Fruit fly (Drosophila melanogaster) whole organism, embryonic: ENCODE data around the gene CG10298.
A peak's percentile ranks its signal among the peaks of the same experiment; 100 is the strongest.

Experiments used
- Abd-B ChIP-seq: fragments of 200-800 bp; sonication (Bioruptor generic); optimal IDR thresholded peaks from 2 replicates; lab custom pipeline; 2018; ENCODE audit warnings: missing biosample characterization, mild to moderate bottlenecking, missing genetic modification characterization, moderate library complexity
- Asciz ChIP-seq: fragments of 200-800 bp; sonication (Bioruptor generic); optimal IDR thresholded peaks from 2 replicates; lab custom pipeline; 2017; ENCODE audit warnings: missing biosample characterization, mild to moderate bottlenecking, missing genetic modification characterization, missing genetic modification reagents
- Blimp-1 ChIP-seq: fragments of 200-800 bp; sonication (Bioruptor generic); optimal IDR thresholded peaks from 3 replicates; lab custom pipeline; 2018; ENCODE audit warnings: missing biosample characterization, missing genetic modification characterization, mild to moderate bottlenecking, moderate library complexity, missing genetic modification reagents
- Bteb2 ChIP-seq: fragments of 200-800 bp; sonication (Bioruptor generic); optimal IDR thresholded peaks from 2 replicates; lab custom pipeline; 2016; ENCODE audit warnings: missing biosample characterization, missing genetic modification characterization
- CG10654 ChIP-seq: fragments of 200-800 bp; sonication (Bioruptor generic); optimal IDR thresholded peaks from 2 replicates; lab custom pipeline; 2016; ENCODE audit warnings: missing biosample characterization, missing genetic modification characterization
- CG1602 ChIP-seq: fragments of 200-800 bp; sonication (Bioruptor generic); optimal IDR thresholded peaks from 3 replicates; lab custom pipeline; 2016; ENCODE audit warnings: missing biosample characterization, missing genetic modification characterization
- CG17359 ChIP-seq: fragments of 200-800 bp; sonication (Bioruptor generic); optimal IDR thresholded peaks from 3 replicates; lab custom pipeline; 2018; ENCODE audit warnings: missing biosample characterization, mild to moderate bottlenecking, missing genetic modification characterization, moderate library complexity
- CG17829 ChIP-seq: fragments of 200-800 bp; optimal IDR thresholded peaks from 2 replicates; lab custom pipeline; 2019; ENCODE audit warnings: missing biosample characterization, mild to moderate bottlenecking, missing genetic modification characterization, moderate library complexity
- CG2199 ChIP-seq: fragments of 200-800 bp; sonication (Bioruptor generic); IDR thresholded peaks from 3 replicates; pipeline ENCODE4 v1.3.6; 2022; ENCODE audit warnings: missing biosample characterization, missing genetic modification characterization
- CG2678 ChIP-seq: fragments of 200-800 bp; sonication (Bioruptor generic); optimal IDR thresholded peaks from 3 replicates; lab custom pipeline; 2019; ENCODE audit warnings: missing biosample characterization, mild to moderate bottlenecking, missing genetic modification characterization, moderate library complexity
- CG2712 ChIP-seq: fragments of 200-800 bp; optimal IDR thresholded peaks from 3 replicates; lab custom pipeline; 2019; ENCODE audit warnings: missing biosample characterization, mild to moderate bottlenecking, missing genetic modification characterization, moderate library complexity
- CG43689 ChIP-seq: fragments of 200-800 bp; sonication (Bioruptor generic); IDR thresholded peaks from 2 replicates; pipeline ENCODE4 v1.3.6; 2022; ENCODE audit warnings: missing biosample characterization, missing genetic modification characterization
- CG4820 ChIP-seq: fragments of 200-800 bp; sonication (Bioruptor generic); optimal IDR thresholded peaks from 3 replicates; lab custom pipeline; 2016; ENCODE audit warnings: missing biosample characterization, missing genetic modification characterization
- CG5180 ChIP-seq: fragments of 200-800 bp; sonication (Bioruptor generic); optimal IDR thresholded peaks from 3 replicates; lab custom pipeline; 2017; ENCODE audit warnings: missing biosample characterization, missing genetic modification characterization, mild to moderate bottlenecking, moderate library complexity, missing genetic modification reagents
- CG5245 ChIP-seq: fragments of 200-800 bp; sonication (Bioruptor generic); optimal IDR thresholded peaks from 3 replicates; lab custom pipeline; 2016; ENCODE audit warnings: missing biosample characterization, missing genetic modification characterization
- CG6689 ChIP-seq: fragments of 200-800 bp; sonication (Bioruptor generic); IDR thresholded peaks from 2 replicates; pipeline ENCODE4 v1.3.6; 2022; ENCODE audit warnings: missing biosample characterization, missing genetic modification characterization
- CG7963 ChIP-seq: fragments of 200-800 bp; sonication (Bioruptor generic); IDR thresholded peaks from 3 replicates; pipeline ENCODE4 v1.3.6; 2022; ENCODE audit warnings: missing biosample characterization, missing genetic modification characterization; ENCODE audit not compliant: partially characterized antibody
- CG9215 ChIP-seq: fragments of 200-800 bp; sonication (Bioruptor generic); IDR thresholded peaks from 2 replicates; pipeline ENCODE4 v1.3.6; 2022; ENCODE audit warnings: missing biosample characterization, missing genetic modification characterization
- CG9727 ChIP-seq: fragments of 200-800 bp; sonication (Bioruptor generic); optimal IDR thresholded peaks from 3 replicates; lab custom pipeline; 2017; ENCODE audit warnings: missing biosample characterization, mild to moderate bottlenecking, missing genetic modification characterization
- D19A ChIP-seq: fragments of 200-800 bp; optimal IDR thresholded peaks from 3 replicates; lab custom pipeline; 2019; ENCODE audit warnings: missing biosample characterization, mild to moderate bottlenecking, missing genetic modification characterization, moderate library complexity
- Dip3 ChIP-seq: fragments of 200-800 bp; sonication (Bioruptor generic); optimal IDR thresholded peaks from 3 replicates; lab custom pipeline; 2016; ENCODE audit warnings: missing biosample characterization, missing genetic modification characterization
- Drgx ChIP-seq: fragments of 200-800 bp; sonication (Bioruptor generic); IDR thresholded peaks from 2 replicates; pipeline ENCODE4 v1.3.6; 2022; ENCODE audit warnings: missing biosample characterization, missing genetic modification characterization
- ERR ChIP-seq: fragments of 200-800 bp; sonication (Bioruptor generic); optimal IDR thresholded peaks from 2 replicates; lab custom pipeline; 2016; ENCODE audit warnings: missing biosample characterization, missing genetic modification characterization
- Fer1 ChIP-seq: fragments of 200-800 bp; sonication (Bioruptor generic); optimal IDR thresholded peaks from 2 replicates; lab custom pipeline; 2017; ENCODE audit warnings: missing biosample characterization, mild to moderate bottlenecking, missing genetic modification characterization
- HLH3B ChIP-seq: fragments of 200-800 bp; sonication (Bioruptor generic); IDR thresholded peaks from 2 replicates; pipeline ENCODE4 v1.3.6; 2022; ENCODE audit warnings: missing biosample characterization, missing genetic modification characterization
- Hsf ChIP-seq: fragments of 200-800 bp; sonication (Bioruptor generic); optimal IDR thresholded peaks from 3 replicates; lab custom pipeline; 2016; ENCODE audit warnings: missing biosample characterization, missing genetic modification characterization
- Jarid2 ChIP-seq: fragments of 200-800 bp; sonication (Bioruptor generic); optimal IDR thresholded peaks from 3 replicates; lab custom pipeline; 2017; ENCODE audit warnings: mild to moderate bottlenecking, missing biosample characterization, missing genetic modification reagents, missing genetic modification characterization
- Kr ChIP-seq: fragments of 200-800 bp; sonication (Bioruptor generic); optimal IDR thresholded peaks from 2 replicates; lab custom pipeline; 2017; ENCODE audit warnings: missing biosample characterization, mild to moderate bottlenecking, missing genetic modification characterization
- Med ChIP-seq: fragments of 200-800 bp; sonication (Bioruptor generic); peaks from one replicate; lab custom pipeline; 2016; ENCODE audit warnings: missing biosample characterization, missing genetic modification characterization, mild to moderate bottlenecking, inconsistent platforms, moderate library complexity
- Sox100B ChIP-seq: fragments of 200-800 bp; sonication (Bioruptor generic); optimal IDR thresholded peaks from 3 replicates; lab custom pipeline; 2018; ENCODE audit warnings: missing biosample characterization, mild to moderate bottlenecking, missing genetic modification characterization
- ara ChIP-seq: fragments of 200-800 bp; sonication (Bioruptor generic); IDR thresholded peaks from 2 replicates; pipeline ENCODE4 v1.3.6; 2022; ENCODE audit warnings: missing biosample characterization, missing genetic modification characterization
- cg ChIP-seq: fragments of 200-800 bp; sonication (Bioruptor generic); optimal IDR thresholded peaks from 3 replicates; lab custom pipeline; 2019; ENCODE audit warnings: missing biosample characterization, mild to moderate bottlenecking, missing genetic modification characterization, moderate library complexity
- corto ChIP-seq: fragments of 200-800 bp; sonication (Bioruptor generic); optimal IDR thresholded peaks from 2 replicates; lab custom pipeline; 2016; ENCODE audit warnings: missing biosample characterization, mild to moderate bottlenecking, missing genetic modification characterization, moderate library complexity
- cwo ChIP-seq: fragments of 200-800 bp; sonication (Bioruptor generic); optimal IDR thresholded peaks from 3 replicates; lab custom pipeline; 2017; ENCODE audit warnings: missing biosample characterization, missing genetic modification characterization, mild to moderate bottlenecking, moderate library complexity, missing genetic modification reagents
- dysf ChIP-seq: fragments of 200-800 bp; sonication (Bioruptor generic); IDR thresholded peaks from 3 replicates; pipeline ENCODE4 v1.3.6; 2022; ENCODE audit warnings: missing biosample characterization, missing genetic modification characterization
- hkb ChIP-seq, 2 experiments: fragments of 200-800 bp in 1 of 2; fragments of >200 bp in 1 of 2; sonication (Bioruptor generic) in 1 of 2; IDR thresholded peaks in 1 of 2; optimal IDR thresholded peaks in 1 of 2; 2 replicates each; pipeline versions ENCODE4 v1.3.6 to Lab custom; 2017 to 2022; ENCODE audit warnings: missing biosample characterization in 1 of 2, missing genetic modification characterization in 1 of 2
- kah ChIP-seq: fragments of 200-800 bp; sonication (Bioruptor generic); optimal IDR thresholded peaks from 2 replicates; lab custom pipeline; 2018; ENCODE audit warnings: missing biosample characterization, mild to moderate bottlenecking, missing genetic modification characterization
- lmd ChIP-seq: fragments of 200-800 bp; sonication (Bioruptor generic); IDR thresholded peaks from 2 replicates; pipeline ENCODE4 v1.3.6; 2022; ENCODE audit warnings: missing biosample characterization, missing genetic modification characterization
- phol ChIP-seq: fragments of 200-800 bp; sonication (Bioruptor generic); optimal IDR thresholded peaks from 3 replicates; lab custom pipeline; 2018; ENCODE audit warnings: missing biosample characterization, mild to moderate bottlenecking, missing genetic modification characterization, moderate library complexity
- repo ChIP-seq: fragments of 200-800 bp; sonication (Bioruptor generic); optimal IDR thresholded peaks from 2 replicates; lab custom pipeline; 2016; ENCODE audit warnings: missing biosample characterization, missing genetic modification characterization
- run ChIP-seq: fragments of 200-800 bp; sonication (Bioruptor generic); optimal IDR thresholded peaks from 3 replicates; lab custom pipeline; 2018; ENCODE audit warnings: missing biosample characterization, mild to moderate bottlenecking, missing genetic modification characterization
- sens ChIP-seq: fragments of 200-800 bp; sonication (Bioruptor generic); peaks from one replicate; lab custom pipeline; 2016; ENCODE audit warnings: missing biosample characterization, missing genetic modification characterization
- stwl ChIP-seq: fragments of 200-800 bp; sonication (Bioruptor generic); optimal IDR thresholded peaks from 3 replicates; lab custom pipeline; 2018; ENCODE audit warnings: missing biosample characterization, mild to moderate bottlenecking, missing genetic modification characterization, moderate library complexity
- trh ChIP-seq: fragments of 200-800 bp; sonication (Bioruptor generic); optimal IDR thresholded peaks from 2 replicates; lab custom pipeline; 2016; ENCODE audit warnings: missing biosample characterization, missing genetic modification characterization
- twi ChIP-seq: fragments of 200-800 bp; optimal IDR thresholded peaks from 2 replicates; lab custom pipeline; 2019; ENCODE audit warnings: missing biosample characterization, mild to moderate bottlenecking, missing genetic modification characterization, moderate library complexity
- vnd ChIP-seq: fragments of 200-800 bp; sonication (Bioruptor generic); IDR thresholded peaks from 3 replicates; pipeline ENCODE4 v1.3.6; 2022; ENCODE audit warnings: missing biosample characterization, missing genetic modification characterization; ENCODE audit not compliant: partially characterized antibody
- vvl ChIP-seq: fragments of 200-800 bp; sonication (Bioruptor generic); IDR thresholded peaks from 2 replicates; pipeline ENCODE4 v1.3.6; 2022; ENCODE audit warnings: missing biosample characterization, missing genetic modification characterization
- wek ChIP-seq: fragments of 200-800 bp; sonication (Bioruptor generic); optimal IDR thresholded peaks from 3 replicates; lab custom pipeline; 2018; ENCODE audit warnings: missing biosample characterization, mild to moderate bottlenecking, missing genetic modification characterization, moderate library complexity
- z ChIP-seq: fragments of 200-800 bp; sonication (Bioruptor generic); IDR thresholded peaks from 3 replicates; pipeline ENCODE4 v1.3.6; 2022; ENCODE audit warnings: missing biosample characterization, missing genetic modification characterization

Gene CG10298

dm6 chr3R:6351696-6352378, 9.0 kb downstream of the CG10298 start (continued):
- TF ChIP-seq CG17829 (tag; lab: Kevin White, UChicago), result peak; percentile 36
- TF ChIP-seq Jarid2 (GFP tag; lab: Kevin White, UChicago), result no peak
- TF ChIP-seq Abd-B (GFP tag; lab: Kevin White, UChicago), result no peak
- peak; percentile 8 for TF ChIP-seq Hsf
- no peak for TF ChIP-seq Med (GFP tag; lab: Kevin White, UChicago)
- TF ChIP-seq CG2712 (tag; lab: Kevin White, UChicago), result peak; percentile 51
- TF ChIP-seq kah (GFP tag; lab: Kevin White, UChicago), result no peak
- no peak for TF ChIP-seq lmd (GFP tag; lab: Robert Waterston, UW)
- no peak for TF ChIP-seq vvl (GFP tag; lab: Robert Waterston, UW)
- no peak for TF ChIP-seq CG1602 (GFP tag; lab: Kevin White, UChicago)
- no peak for TF ChIP-seq stwl
- peak; percentile 77 for TF ChIP-seq CG4820 (GFP tag; lab: Kevin White, UChicago)
- peak; percentile 45 for TF ChIP-seq phol (tag; lab: Kevin White, UChicago)
- no peak for TF ChIP-seq Kr (GFP tag; lab: Kevin White, UChicago)
- no peak for TF ChIP-seq ara (GFP tag; lab: Robert Waterston, UW)
- TF ChIP-seq Blimp-1 (GFP tag; lab: Kevin White, UChicago), result peak; percentile 46
- TF ChIP-seq CG10654, result no peak
- TF ChIP-seq CG43689, result no peak
- no peak for TF ChIP-seq CG9215 (GFP tag; lab: Robert Waterston, UW)
- no peak for TF ChIP-seq Bteb2 (GFP tag; lab: Kevin White, UChicago)
- no peak for TF ChIP-seq hkb (optimal IDR thresholded peaks at IDR 0.05; lab: Kevin White, UChicago)
- 0 out of 2 replicates have a peak, but pooled peaks have one; percentile 17 for TF ChIP-seq hkb (GFP tag; IDR thresholded peaks at IDR 0.05; lab: Robert Waterston, UW)
- TF ChIP-seq cwo (GFP tag; lab: Kevin White, UChicago), result peak; percentile 49
- TF ChIP-seq Sox100B (GFP tag; lab: Kevin White, UChicago), result peak; percentile 62
- TF ChIP-seq CG5180 (GFP tag; lab: Kevin White, UChicago), result peak; percentile 5
- peak; percentile 59 for TF ChIP-seq CG17359 (tag; lab: Kevin White, UChicago)
- peak; percentile 24 for TF ChIP-seq Asciz (GFP tag; lab: Kevin White, UChicago)
- peak; percentile 33 for TF ChIP-seq D19A (tag; lab: Kevin White, UChicago)
- TF ChIP-seq run, result peak; percentile 24
- peak; percentile 47; the same call in 1 of the 3 replicates for TF ChIP-seq dysf (GFP tag; lab: Robert Waterston, UW)
- TF ChIP-seq wek (GFP tag; lab: Kevin White, UChicago), result no peak
- TF ChIP-seq z, result no peak
- TF ChIP-seq vnd (GFP tag; lab: Robert Waterston, UW), result no peak
- TF ChIP-seq Fer1, result no peak
- peak; percentile 2 for TF ChIP-seq CG9727 (GFP tag; lab: Kevin White, UChicago)
- no peak for TF ChIP-seq CG7963 (GFP tag; lab: Robert Waterston, UW)
- TF ChIP-seq twi, result no peak
- no peak for TF ChIP-seq HLH3B (GFP tag; lab: Robert Waterston, UW)
- TF ChIP-seq ERR, result no peak
- TF ChIP-seq cg (GFP tag; lab: Kevin White, UChicago), result peak; percentile 50
- no peak for TF ChIP-seq corto (GFP tag; lab: Kevin White, UChicago)
- TF ChIP-seq Drgx (GFP tag; lab: Robert Waterston, UW), result peak; percentile 55; the same call in 1 of the 2 replicates
- peak; percentile 44 for TF ChIP-seq CG2678 (tag; lab: Kevin White, UChicago)
- peak; percentile 36; the same call in 1 of the 2 replicates for TF ChIP-seq CG6689 (GFP tag; lab: Robert Waterston, UW)
- TF ChIP-seq trh (GFP tag; lab: Kevin White, UChicago), result no peak
- peak; percentile 85 for TF ChIP-seq sens (GFP tag; lab: Kevin White, UChicago)
- TF ChIP-seq Dip3 (GFP tag; lab: Kevin White, UChicago), result no peak
- no peak for TF ChIP-seq CG5245 (GFP tag; lab: Kevin White, UChicago)
- peak; percentile 15; the same call in 1 of the 3 replicates for TF ChIP-seq CG2199 (GFP tag; lab: Robert Waterston, UW)
- no peak for TF ChIP-seq repo (GFP tag; lab: Kevin White, UChicago)
